Fruit fly (Drosophila melanogaster) whole organism, embryonic: ENCODE data around the gene CG42375.
A peak's percentile ranks its signal among the peaks of the same experiment; 100 is the strongest.

Source experiments
- ATbp ChIP-seq: fragments of 200-800 bp; sonication (Bioruptor generic); optimal IDR thresholded peaks from 2 replicates; lab custom pipeline; 2017; ENCODE audit warnings: missing biosample characterization, mild to moderate bottlenecking, missing genetic modification characterization, missing genetic modification reagents
- Bdp1 ChIP-seq: fragments of 200-800 bp; sonication (Bioruptor generic); optimal IDR thresholded peaks from 3 replicates; lab custom pipeline; 2016; ENCODE audit warnings: missing biosample characterization, missing genetic modification characterization
- BtbVII ChIP-seq: fragments of 200-800 bp; sonication (Bioruptor generic); optimal IDR thresholded peaks from 3 replicates; lab custom pipeline; 2017; ENCODE audit warnings: missing biosample characterization, mild to moderate bottlenecking, missing genetic modification characterization
- Bteb2 ChIP-seq: fragments of 200-800 bp; sonication (Bioruptor generic); optimal IDR thresholded peaks from 2 replicates; lab custom pipeline; 2016; ENCODE audit warnings: missing biosample characterization, missing genetic modification characterization
- CG10209 ChIP-seq: fragments of 200-800 bp; sonication (Bioruptor generic); optimal IDR thresholded peaks from 3 replicates; lab custom pipeline; 2017; ENCODE audit warnings: missing biosample characterization, mild to moderate bottlenecking, missing genetic modification characterization, missing genetic modification reagents
- CG10543 ChIP-seq: fragments of 200-800 bp; sonication (Bioruptor generic); optimal IDR thresholded peaks from 3 replicates; lab custom pipeline; 2017; ENCODE audit warnings: missing biosample characterization, mild to moderate bottlenecking, missing genetic modification characterization, moderate library complexity
- CG1233 ChIP-seq: fragments of 200-800 bp; sonication (Bioruptor generic); optimal IDR thresholded peaks from 4 replicates; lab custom pipeline; 2018; ENCODE audit warnings: missing biosample characterization, mild to moderate bottlenecking, missing genetic modification characterization
- CG15514 ChIP-seq: fragments of 200-800 bp; sonication (Bioruptor generic); optimal IDR thresholded peaks from 3 replicates; lab custom pipeline; 2017; ENCODE audit warnings: missing biosample characterization, missing genetic modification characterization, mild to moderate bottlenecking, moderate library complexity, missing genetic modification reagents
- CG17328 ChIP-seq: fragments of 200-800 bp; sonication (Bioruptor generic); IDR thresholded peaks from 2 replicates; pipeline ENCODE4 v1.3.6; 2022; ENCODE audit warnings: missing biosample characterization, missing genetic modification characterization
- CG18011 ChIP-seq: fragments of 200-800 bp; sonication (Bioruptor generic); optimal IDR thresholded peaks from 2 replicates; lab custom pipeline; 2017; ENCODE audit warnings: missing biosample characterization, missing genetic modification characterization, mild to moderate bottlenecking, moderate library complexity, missing genotype
- CG2875 ChIP-seq: fragments of 200-800 bp; sonication (Bioruptor generic); optimal IDR thresholded peaks from 2 replicates; lab custom pipeline; 2017; ENCODE audit warnings: missing biosample characterization, mild to moderate bottlenecking, missing genetic modification characterization, missing genetic modification reagents
- CG3281 ChIP-seq: fragments of 200-800 bp; sonication (Bioruptor generic); optimal IDR thresholded peaks from 3 replicates; lab custom pipeline; 2017; ENCODE audit warnings: missing biosample characterization, mild to moderate bottlenecking, missing genetic modification characterization
- CG4617 ChIP-seq: fragments of 200-800 bp; sonication (Bioruptor generic); optimal IDR thresholded peaks from 3 replicates; lab custom pipeline; 2016; ENCODE audit warnings: missing biosample characterization, missing genetic modification characterization, borderline replicate concordance
- CG8924 ChIP-seq: fragments of 200-800 bp; optimal IDR thresholded peaks from 3 replicates; lab custom pipeline; 2019; ENCODE audit warnings: missing biosample characterization, mild to moderate bottlenecking, missing genetic modification characterization, moderate library complexity
- CG9437 ChIP-seq: fragments of 200-800 bp; sonication (Bioruptor generic); optimal IDR thresholded peaks from 2 replicates; lab custom pipeline; 2018; ENCODE audit warnings: missing biosample characterization, mild to moderate bottlenecking, missing genetic modification characterization
- CG9876 ChIP-seq: fragments of 200-800 bp; sonication (Bioruptor generic); optimal IDR thresholded peaks from 2 replicates; lab custom pipeline; 2016; ENCODE audit warnings: missing biosample characterization, missing genetic modification characterization
- Dek ChIP-seq: fragments of 200-800 bp; sonication (Bioruptor generic); optimal IDR thresholded peaks from 3 replicates; lab custom pipeline; 2019; ENCODE audit warnings: missing biosample characterization, mild to moderate bottlenecking, missing genetic modification characterization, moderate library complexity
- Dip3 ChIP-seq: fragments of 200-800 bp; sonication (Bioruptor generic); optimal IDR thresholded peaks from 3 replicates; lab custom pipeline; 2016; ENCODE audit warnings: missing biosample characterization, missing genetic modification characterization
- Dll ChIP-seq: fragments of 200-800 bp; sonication (Bioruptor generic); IDR thresholded peaks from 4 replicates; pipeline ENCODE4 v1.3.6; 2022; ENCODE audit warnings: missing biosample characterization, missing genetic modification characterization; ENCODE audit not compliant: partially characterized antibody
- Drgx ChIP-seq: fragments of 200-800 bp; sonication (Bioruptor generic); IDR thresholded peaks from 2 replicates; pipeline ENCODE4 v1.3.6; 2022; ENCODE audit warnings: missing biosample characterization, missing genetic modification characterization
- Gug ChIP-seq: fragments of 200-800 bp; sonication (Bioruptor generic); IDR thresholded peaks from 4 replicates; pipeline ENCODE4 v1.3.6; 2022; ENCODE audit warnings: missing biosample characterization, missing genetic modification characterization
- Hmr ChIP-seq: fragments of 200-800 bp; sonication (Bioruptor generic); optimal IDR thresholded peaks from 3 replicates; lab custom pipeline; 2017; ENCODE audit warnings: mild to moderate bottlenecking, missing biosample characterization, missing genetic modification reagents, missing genetic modification characterization
- Max ChIP-seq: fragments of 200-800 bp; sonication (Bioruptor generic); optimal IDR thresholded peaks from 2 replicates; lab custom pipeline; 2016; ENCODE audit warnings: missing biosample characterization, mild to moderate bottlenecking, missing genetic modification characterization
- Med ChIP-seq: fragments of 200-800 bp; sonication (Bioruptor generic); peaks from one replicate; lab custom pipeline; 2016; ENCODE audit warnings: missing biosample characterization, missing genetic modification characterization, mild to moderate bottlenecking, inconsistent platforms, moderate library complexity
- Mrtf ChIP-seq: fragments of 200-800 bp; sonication (Bioruptor generic); IDR thresholded peaks from 3 replicates; pipeline ENCODE4 v1.3.6; 2022; ENCODE audit warnings: missing biosample characterization, missing genetic modification characterization
- NC2β ChIP-seq: fragments of 200-800 bp; sonication (Bioruptor generic); optimal IDR thresholded peaks from 2 replicates; lab custom pipeline; 2016; ENCODE audit warnings: missing biosample characterization, missing genetic modification characterization
- Poxn ChIP-seq: fragments of 200-800 bp; sonication (Bioruptor generic); IDR thresholded peaks from 2 replicates; pipeline ENCODE4 v1.3.6; 2022; ENCODE audit warnings: missing biosample characterization, missing genetic modification characterization
- Rx ChIP-seq: fragments of 200-800 bp; sonication (Bioruptor generic); IDR thresholded peaks from 2 replicates; pipeline ENCODE4 v1.3.6; 2022; ENCODE audit warnings: missing biosample characterization, missing genetic modification characterization
- bcd ChIP-seq: fragments of 200-800 bp; sonication (Bioruptor generic); optimal IDR thresholded peaks from 2 replicates; lab custom pipeline; 2017; ENCODE audit warnings: missing biosample characterization, mild to moderate bottlenecking, missing genetic modification characterization
- bsh ChIP-seq, 2 experiments: fragments of 200-800 bp; sonication (Bioruptor generic); optimal IDR thresholded peaks; 2 replicates each; lab custom pipeline; 2017 to 2018; ENCODE audit warnings: mild to moderate bottlenecking in 2 of 2, missing biosample characterization in 2 of 2, missing genetic modification characterization in 2 of 2, moderate library complexity in 1 of 2
- caup ChIP-seq: fragments of 200-800 bp; sonication (Bioruptor generic); optimal IDR thresholded peaks from 3 replicates; lab custom pipeline; 2017; ENCODE audit warnings: missing biosample characterization, mild to moderate bottlenecking, missing genetic modification characterization, moderate library complexity; ENCODE audit not compliant: severe bottlenecking
- dan ChIP-seq: fragments of 200-800 bp; sonication (Bioruptor generic); IDR thresholded peaks from 2 replicates; pipeline ENCODE4 v1.3.6; 2022; ENCODE audit warnings: missing biosample characterization, missing genetic modification characterization
- dati ChIP-seq: fragments of 200-800 bp; sonication (Bioruptor generic); IDR thresholded peaks from 2 replicates; pipeline ENCODE4 v1.3.6; 2022; ENCODE audit warnings: missing biosample characterization, missing genetic modification characterization
- dimm ChIP-seq: fragments of 200-800 bp; sonication (Bioruptor generic); IDR thresholded peaks from 2 replicates; pipeline ENCODE4 v1.3.6; 2022; ENCODE audit warnings: missing biosample characterization, missing genetic modification characterization
- dmrt99B ChIP-seq: fragments of 200-800 bp; sonication (Bioruptor generic); optimal IDR thresholded peaks from 2 replicates; lab custom pipeline; 2018; ENCODE audit warnings: missing biosample characterization, mild to moderate bottlenecking, missing genetic modification characterization, moderate library complexity
- dpn ChIP-seq, 2 experiments: fragments of 200-800 bp; sonication (Bioruptor generic); optimal IDR thresholded peaks; 3 replicates each; lab custom pipeline; 2016; ENCODE audit warnings: missing biosample characterization in 2 of 2, missing genetic modification characterization in 2 of 2
- fd96Cb ChIP-seq: fragments of 200-800 bp; sonication (Bioruptor generic); optimal IDR thresholded peaks from 2 replicates; lab custom pipeline; 2018; ENCODE audit warnings: missing biosample characterization, mild to moderate bottlenecking, missing genetic modification characterization, moderate library complexity
- grn ChIP-seq: fragments of 200-800 bp; sonication (Bioruptor generic); optimal IDR thresholded peaks from 3 replicates; lab custom pipeline; 2017; ENCODE audit warnings: missing biosample characterization, missing genetic modification characterization
- ind ChIP-seq: fragments of 200-800 bp; sonication (Bioruptor generic); optimal IDR thresholded peaks from 3 replicates; lab custom pipeline; 2016; ENCODE audit warnings: missing biosample characterization, missing genetic modification characterization
- lola ChIP-seq, 3 experiments: fragments of >200 bp in 2 of 3; fragments of 200-800 bp in 1 of 3; sonication (Bioruptor generic) in 1 of 3; optimal IDR thresholded peaks; 2 replicates each; lab custom pipeline; 2017 to 2019; ENCODE audit warnings: missing biosample characterization in 3 of 3, missing genetic modification characterization in 3 of 3, mild to moderate bottlenecking in 1 of 3, moderate library complexity in 1 of 3
- oc ChIP-seq: fragments of 200-800 bp; sonication (Bioruptor generic); optimal IDR thresholded peaks from 2 replicates; lab custom pipeline; 2018; ENCODE audit warnings: missing biosample characterization, mild to moderate bottlenecking, missing genetic modification characterization, moderate library complexity
- peb ChIP-seq: fragments of 200-800 bp; sonication (Bioruptor generic); IDR thresholded peaks from 2 replicates; pipeline ENCODE4 v1.3.6; 2022; ENCODE audit warnings: missing biosample characterization, missing genetic modification characterization
- pho ChIP-seq: fragments of 200-800 bp; sonication (Bioruptor generic); optimal IDR thresholded peaks from 2 replicates; lab custom pipeline; 2016; ENCODE audit warnings: missing biosample characterization, missing genetic modification characterization
- slbo ChIP-seq: fragments of 200-800 bp; sonication (Bioruptor generic); IDR thresholded peaks from 2 replicates; pipeline ENCODE4 v1.3.6; 2022; ENCODE audit warnings: missing biosample characterization, missing genetic modification characterization
- sqz ChIP-seq: fragments of 200-800 bp; sonication (Bioruptor generic); optimal IDR thresholded peaks from 3 replicates; lab custom pipeline; 2018; ENCODE audit warnings: missing biosample characterization, mild to moderate bottlenecking, missing genetic modification characterization
- sr ChIP-seq: fragments of 200-800 bp; sonication (Bioruptor generic); IDR thresholded peaks from 3 replicates; pipeline ENCODE4 v1.3.6; 2022; ENCODE audit warnings: missing biosample characterization, missing genetic modification characterization
- sug ChIP-seq: fragments of 200-800 bp; optimal IDR thresholded peaks from 2 replicates; lab custom pipeline; 2019; ENCODE audit warnings: missing biosample characterization, mild to moderate bottlenecking, missing genetic modification characterization, moderate library complexity
- tin ChIP-seq: fragments of 200-800 bp; sonication (Bioruptor generic); optimal IDR thresholded peaks from 3 replicates; lab custom pipeline; 2016; ENCODE audit warnings: missing biosample characterization, missing genetic modification characterization
- tio ChIP-seq: fragments of 200-800 bp; sonication (Bioruptor generic); optimal IDR thresholded peaks from 2 replicates; lab custom pipeline; 2017; ENCODE audit warnings: missing biosample characterization, missing genetic modification characterization, inconsistent platforms
- tll ChIP-seq, 2 experiments: fragments of 200-800 bp in 1 of 2; fragments of >200 bp in 1 of 2; sonication (Bioruptor generic) in 1 of 2; optimal IDR thresholded peaks; 2 replicates each; lab custom pipeline; 2017 to 2019; ENCODE audit warnings: missing biosample characterization in 2 of 2, missing genetic modification characterization in 2 of 2, mild to moderate bottlenecking in 1 of 2, moderate library complexity in 1 of 2

Gene CG42375

dm6 chr3R:13819037-13819436, 39.6 kb downstream of the CG42375 start (continued):
- TF ChIP-seq Hmr (GFP tag; lab: Kevin White, UChicago) (peak; percentile 9), CG2875 (no peak), oc (no peak), Dek (tag; lab: Kevin White, UChicago) (no peak), Bteb2 (GFP tag; lab: Kevin White, UChicago) (no peak), Bdp1 (no peak), peb (GFP tag; lab: Robert Waterston, UW) (no peak), grn (GFP tag; lab: Kevin White, UChicago) (no peak), tll (GFP tag; optimal IDR thresholded peaks at IDR 0.05; lab: Kevin White, UChicago) (no peak), CG8924 (tag; lab: Kevin White, UChicago) (no peak), Med (GFP tag; lab: Kevin White, UChicago) (peak; percentile 37), caup (GFP tag; lab: Kevin White, UChicago) (peak; percentile 24), dan (GFP tag; lab: Robert Waterston, UW) (no peak), Gug (GFP tag; lab: Robert Waterston, UW) (no peak), fd96Cb (no peak), Poxn (GFP tag; lab: Robert Waterston, UW) (no peak), CG10543 (GFP tag; lab: Kevin White, UChicago) (peak; percentile 18), CG9876 (GFP tag; lab: Kevin White, UChicago) (no peak), Rx (GFP tag; lab: Robert Waterston, UW) (no peak), lola (GFP tag; optimal IDR thresholded peaks at IDR 0.05; lab: Kevin White, UChicago) (no peak), sqz (GFP tag; lab: Kevin White, UChicago) (no peak), slbo (GFP tag; lab: Robert Waterston, UW) (0 out of 2 replicates have a peak, but pooled peaks have one; percentile 26), NC2β (GFP tag; lab: Kevin White, UChicago) (no peak), CG9437 (GFP tag; lab: Kevin White, UChicago) (no peak), CG15514 (GFP tag; lab: Kevin White, UChicago) (peak; percentile 19), Max (GFP tag; lab: Kevin White, UChicago) (no peak), dmrt99B (tag; lab: Kevin White, UChicago) (no peak), Mrtf (no peak), dpn (GFP tag; optimal IDR thresholded peaks at IDR 0.05; lab: Kevin White, UChicago) (no peak), ind (GFP tag; lab: Kevin White, UChicago) (no peak), sr (GFP tag; lab: Robert Waterston, UW) (no peak), BtbVII (peak; percentile 23), sug (no peak), CG3281 (peak; percentile 11), Dip3 (GFP tag; lab: Kevin White, UChicago) (no peak), tin (GFP tag; lab: Kevin White, UChicago) (no peak), pho (GFP tag; lab: Kevin White, UChicago) (no peak), CG17328 (no peak), bcd (no peak), tio (peak; percentile 14), CG18011 (GFP tag; lab: Kevin White, UChicago) (no peak), bsh (GFP tag; optimal IDR thresholded peaks at IDR 0.05; lab: Kevin White, UChicago) (no peak), Drgx (GFP tag; lab: Robert Waterston, UW) (0 out of 2 replicates have a peak, but pooled peaks have one; percentile 20), dati (GFP tag; lab: Robert Waterston, UW) (no peak), dimm (GFP tag; lab: Robert Waterston, UW) (no peak), CG4617 (no peak), CG1233 (GFP tag; lab: Kevin White, UChicago) (no peak), Dll (GFP tag; lab: Robert Waterston, UW) (no peak), ATbp (GFP tag; lab: Kevin White, UChicago) (no peak), CG10209 (GFP tag; lab: Kevin White, UChicago) (peak; percentile 0)
